Worm (Caenorhabditis elegans) whole organism, L1 larva: ENCODE measurements around the gene frl-1.

Source experiments
- C04F5.9 ChIP-seq: sonication (generic microtip); optimal IDR thresholded peaks from 2 replicates; lab custom pipeline; 2016; ENCODE audit warnings: missing genetic modification characterization, missing compliant biosample characterization
- C16A3.4 ChIP-seq: fragments of 150-350 bp; optimal IDR thresholded peaks from 2 replicates; lab custom pipeline; 2014; ENCODE audit warnings: missing biosample characterization, missing genetic modification characterization
- Y116A8C.19 ChIP-seq: sonication (generic microtip); optimal IDR thresholded peaks from 2 replicates; lab custom pipeline; 2016; ENCODE audit warnings: missing compliant biosample characterization, missing genetic modification characterization, borderline replicate concordance
- alr-1 ChIP-seq: fragments of 200-800 bp; sonication (Bioruptor generic); optimal IDR thresholded peaks from 2 replicates; lab custom pipeline; 2018; ENCODE audit warnings: borderline replicate concordance, mild to moderate bottlenecking, missing genetic modification characterization, missing compliant biosample characterization
- aly-2 ChIP-seq: fragments of 150-350 bp; optimal IDR thresholded peaks from 2 replicates; lab custom pipeline; 2014; ENCODE audit warnings: missing biosample characterization, missing genetic modification characterization
- ama-1 ChIP-seq: fragments of 150-350 bp; optimal IDR thresholded peaks from 2 replicates; lab custom pipeline; 2014
- blmp-1 ChIP-seq: fragments of 150-350 bp; optimal IDR thresholded peaks from 2 replicates; lab custom pipeline; 2014; ENCODE audit warnings: missing biosample characterization, missing genetic modification characterization
- ceh-63 ChIP-seq: fragments of 200-800 bp; sonication (Bioruptor generic); optimal IDR thresholded peaks from 2 replicates; lab custom pipeline; 2018; ENCODE audit warnings: mild to moderate bottlenecking, missing genetic modification characterization, missing compliant biosample characterization
- ceh-82 ChIP-seq, 3 experiments: fragments of 150-350 bp in 1 of 3; sonication (generic microtip) in 2 of 3; optimal IDR thresholded peaks; 2 replicates each; lab custom pipeline; 2014 to 2017; ENCODE audit warnings: missing biosample characterization in 3 of 3, missing genetic modification characterization in 3 of 3
- ceh-88 ChIP-seq: fragments of 200-800 bp; sonication (Bioruptor generic); IDR thresholded peaks from 2 replicates; pipeline ENCODE4 v1.3.6; 2022; ENCODE audit warnings: missing genetic modification characterization, missing compliant biosample characterization
- ces-1 ChIP-seq: fragments of 150-350 bp; optimal IDR thresholded peaks from 2 replicates; lab custom pipeline; 2014; ENCODE audit warnings: missing biosample characterization, missing genetic modification reagents, missing genetic modification characterization
- dpl-1 ChIP-seq, 3 experiments: fragments of 150-350 bp in 2 of 3; sonication (generic microtip) in 1 of 3; optimal IDR thresholded peaks; 2 replicates each; lab custom pipeline; 2014 to 2017; ENCODE audit warnings: missing biosample characterization in 3 of 3, missing genetic modification characterization in 3 of 3, missing genetic modification reagents in 3 of 3
- dsc-1 ChIP-seq: sonication (generic microtip); optimal IDR thresholded peaks from 2 replicates; lab custom pipeline; 2016; ENCODE audit warnings: mild to moderate bottlenecking, missing genetic modification characterization, missing compliant biosample characterization
- efl-1 ChIP-seq, 4 experiments: fragments of 150-350 bp; optimal IDR thresholded peaks in 3 of 4; peaks in 1 of 4; 1 replicate in 1 of 4; 2 replicates in 3 of 4; lab custom pipeline; 2014; ENCODE audit warnings: missing biosample characterization in 2 of 4, missing genetic modification characterization in 2 of 4, missing genetic modification reagents in 2 of 4
- efl-3 ChIP-seq: fragments of 200-800 bp; sonication (Bioruptor generic); optimal IDR thresholded peaks from 2 replicates; lab custom pipeline; 2018; ENCODE audit warnings: mild to moderate bottlenecking, missing genetic modification characterization, missing compliant biosample characterization
- egl-27 ChIP-seq, 2 experiments: fragments of 150-350 bp in 1 of 2; sonication (generic microtip); optimal IDR thresholded peaks; 3 replicates each; lab custom pipeline; 2017 to 2018; ENCODE audit warnings: missing biosample characterization in 2 of 2, missing genetic modification characterization in 2 of 2, missing genetic modification reagents in 2 of 2
- elt-3 ChIP-seq, 6 experiments: fragments of 150-350 bp in 1 of 6; sonication (generic microtip); optimal IDR thresholded peaks; 2 replicates each; lab custom pipeline; 2017 to 2018; ENCODE audit warnings: missing biosample characterization in 6 of 6, missing genetic modification characterization in 6 of 6, inconsistent platforms in 1 of 6
- ets-5 ChIP-seq: fragments of 200-800 bp; sonication (Bioruptor generic); IDR thresholded peaks from 2 replicates; pipeline ENCODE4 v1.3.6; 2022; ENCODE audit warnings: missing genetic modification characterization, missing compliant biosample characterization
- fkh-4 ChIP-seq: sonication (generic microtip); optimal IDR thresholded peaks from 2 replicates; lab custom pipeline; 2016; ENCODE audit warnings: missing compliant biosample characterization, missing genetic modification characterization, borderline replicate concordance
- fkh-8 ChIP-seq: sonication (generic microtip); optimal IDR thresholded peaks from 2 replicates; lab custom pipeline; 2016; ENCODE audit warnings: mild to moderate bottlenecking, missing genetic modification characterization, missing compliant biosample characterization
- fos-1 ChIP-seq: fragments of 150-350 bp; optimal IDR thresholded peaks from 2 replicates; lab custom pipeline; 2014; ENCODE audit warnings: missing biosample characterization, missing genetic modification characterization
- grh-1 ChIP-seq: fragments of 200-800 bp; sonication (Bioruptor generic); IDR thresholded peaks from 2 replicates; pipeline ENCODE4 v1.3.6; 2022; ENCODE audit warnings: missing genetic modification reagents, missing genetic modification characterization, missing compliant biosample characterization
- hlh-4 ChIP-seq: sonication (generic microtip); optimal IDR thresholded peaks from 2 replicates; lab custom pipeline; 2016; ENCODE audit warnings: mild to moderate bottlenecking, missing genetic modification characterization, missing compliant biosample characterization
- hpl-2 ChIP-seq: fragments of 150-350 bp; optimal IDR thresholded peaks from 2 replicates; lab custom pipeline; 2014; ENCODE audit warnings: missing biosample characterization, missing genetic modification reagents, missing genetic modification characterization
- isw-1 ChIP-seq: fragments of 200-800 bp; sonication (Bioruptor generic); IDR thresholded peaks from 2 replicates; pipeline ENCODE4 v1.3.6; 2022; ENCODE audit warnings: missing genetic modification characterization, missing compliant biosample characterization
- jun-1 ChIP-seq: fragments of 150-350 bp; optimal IDR thresholded peaks from 2 replicates; lab custom pipeline; 2014; ENCODE audit warnings: missing biosample characterization, missing genetic modification reagents, missing genetic modification characterization
- lin-35 ChIP-seq, 2 experiments: fragments of 150-350 bp; optimal IDR thresholded peaks; 2 replicates each; lab custom pipeline; 2014; ENCODE audit warnings: missing biosample characterization in 2 of 2, missing genetic modification characterization in 2 of 2, missing genetic modification reagents in 2 of 2
- lin-39 ChIP-seq: fragments of 150-350 bp; optimal IDR thresholded peaks from 2 replicates; lab custom pipeline; 2014; ENCODE audit warnings: missing biosample characterization, missing genetic modification reagents, missing genetic modification characterization
- lir-3 ChIP-seq: sonication (generic microtip); optimal IDR thresholded peaks from 2 replicates; lab custom pipeline; 2016; ENCODE audit warnings: mild to moderate bottlenecking, missing genetic modification characterization, moderate library complexity, missing compliant biosample characterization; ENCODE audit not compliant: poor library complexity
- lsy-2 ChIP-seq, 2 experiments: fragments of 150-350 bp; optimal IDR thresholded peaks; 2 replicates each; lab custom pipeline; 2014; ENCODE audit warnings: missing biosample characterization in 2 of 2, missing genetic modification characterization in 2 of 2
- mdl-1 ChIP-seq, 2 experiments: fragments of 150-350 bp; optimal IDR thresholded peaks; 2 replicates each; lab custom pipeline; 2014 to 2017; ENCODE audit warnings: missing biosample characterization in 2 of 2, missing genetic modification characterization in 2 of 2, inconsistent platforms in 1 of 2
- mep-1 ChIP-seq: fragments of 150-350 bp; optimal IDR thresholded peaks from 2 replicates; lab custom pipeline; 2014; ENCODE audit warnings: missing biosample characterization, missing genetic modification characterization
- nhr-11 ChIP-seq: fragments of 150-350 bp; optimal IDR thresholded peaks from 2 replicates; lab custom pipeline; 2014; ENCODE audit warnings: missing biosample characterization, missing genetic modification characterization
- nhr-12 ChIP-seq: sonication (generic microtip); optimal IDR thresholded peaks from 2 replicates; lab custom pipeline; 2017; ENCODE audit warnings: missing biosample characterization, missing genetic modification characterization
- nhr-19 ChIP-seq: fragments of 200-800 bp; sonication (Bioruptor generic); conservative IDR thresholded peaks from 2 replicates; pipeline ENCODE4 v1.3.6; 2022; ENCODE audit warnings: missing genetic modification characterization, missing compliant biosample characterization
- nhr-20 ChIP-seq: sonication (generic microtip); optimal IDR thresholded peaks from 2 replicates; lab custom pipeline; 2016; ENCODE audit warnings: mild to moderate bottlenecking, missing genetic modification characterization, missing compliant biosample characterization
- nhr-71 ChIP-seq: sonication (generic microtip); optimal IDR thresholded peaks from 2 replicates; lab custom pipeline; 2016; ENCODE audit warnings: mild to moderate bottlenecking, missing genetic modification characterization, moderate library complexity, missing compliant biosample characterization
- nhr-76 ChIP-seq: sonication (generic microtip); optimal IDR thresholded peaks from 2 replicates; lab custom pipeline; 2017; ENCODE audit warnings: missing biosample characterization, missing genetic modification characterization
- nhr-77 ChIP-seq: fragments of 150-350 bp; optimal IDR thresholded peaks from 2 replicates; lab custom pipeline; 2014; ENCODE audit warnings: missing biosample characterization, missing genetic modification characterization
- nhr-84 ChIP-seq: sonication (generic microtip); optimal IDR thresholded peaks from 2 replicates; lab custom pipeline; 2017; ENCODE audit warnings: missing biosample characterization, missing genetic modification characterization
- pag-3 ChIP-seq: sonication (generic microtip); optimal IDR thresholded peaks from 2 replicates; lab custom pipeline; 2017; ENCODE audit warnings: missing genetic modification characterization, mild to moderate bottlenecking, missing compliant biosample characterization, antibody characterized with exemption, borderline replicate concordance; ENCODE audit not compliant: insufficient read depth
- pqm-1 ChIP-seq: sonication (generic microtip); optimal IDR thresholded peaks from 3 replicates; lab custom pipeline; 2017; ENCODE audit warnings: missing biosample characterization, missing genetic modification characterization
- snu-23 ChIP-seq: sonication (generic microtip); optimal IDR thresholded peaks from 2 replicates; lab custom pipeline; 2016; ENCODE audit warnings: missing genetic modification characterization, missing compliant biosample characterization
- sptf-1 ChIP-seq: fragments of 150-350 bp; optimal IDR thresholded peaks from 2 replicates; lab custom pipeline; 2014; ENCODE audit warnings: missing biosample characterization, missing genetic modification characterization
- tbx-2 ChIP-seq: sonication (generic microtip); optimal IDR thresholded peaks from 2 replicates; lab custom pipeline; 2016; ENCODE audit warnings: missing genetic modification characterization, missing compliant biosample characterization
- unc-30 ChIP-seq: sonication (generic microtip); optimal IDR thresholded peaks from 2 replicates; lab custom pipeline; 2017; ENCODE audit warnings: missing biosample characterization, missing genetic modification characterization
- unc-98 ChIP-seq: fragments of 200-800 bp; sonication (Bioruptor generic); IDR thresholded peaks from 2 replicates; pipeline ENCODE4 v1.3.6; 2022; ENCODE audit warnings: missing genetic modification characterization, missing compliant biosample characterization
- xbp-1 ChIP-seq: sonication (generic microtip); optimal IDR thresholded peaks from 2 replicates; lab custom pipeline; 2016; ENCODE audit warnings: missing genetic modification characterization, missing compliant biosample characterization
- zag-1 ChIP-seq: fragments of 150-350 bp; optimal IDR thresholded peaks from 2 replicates; lab custom pipeline; 2014; ENCODE audit warnings: missing biosample characterization, missing genetic modification characterization
- zip-4 ChIP-seq: fragments of 200-800 bp; sonication (Bioruptor generic); optimal IDR thresholded peaks from 2 replicates; lab custom pipeline; 2018; ENCODE audit warnings: mild to moderate bottlenecking, missing genetic modification characterization, moderate library complexity, missing compliant biosample characterization
- ztf-4 ChIP-seq: fragments of 150-350 bp; optimal IDR thresholded peaks from 2 replicates; lab custom pipeline; 2014; ENCODE audit warnings: missing biosample characterization, missing genetic modification characterization

Gene frl-1

DNA sequence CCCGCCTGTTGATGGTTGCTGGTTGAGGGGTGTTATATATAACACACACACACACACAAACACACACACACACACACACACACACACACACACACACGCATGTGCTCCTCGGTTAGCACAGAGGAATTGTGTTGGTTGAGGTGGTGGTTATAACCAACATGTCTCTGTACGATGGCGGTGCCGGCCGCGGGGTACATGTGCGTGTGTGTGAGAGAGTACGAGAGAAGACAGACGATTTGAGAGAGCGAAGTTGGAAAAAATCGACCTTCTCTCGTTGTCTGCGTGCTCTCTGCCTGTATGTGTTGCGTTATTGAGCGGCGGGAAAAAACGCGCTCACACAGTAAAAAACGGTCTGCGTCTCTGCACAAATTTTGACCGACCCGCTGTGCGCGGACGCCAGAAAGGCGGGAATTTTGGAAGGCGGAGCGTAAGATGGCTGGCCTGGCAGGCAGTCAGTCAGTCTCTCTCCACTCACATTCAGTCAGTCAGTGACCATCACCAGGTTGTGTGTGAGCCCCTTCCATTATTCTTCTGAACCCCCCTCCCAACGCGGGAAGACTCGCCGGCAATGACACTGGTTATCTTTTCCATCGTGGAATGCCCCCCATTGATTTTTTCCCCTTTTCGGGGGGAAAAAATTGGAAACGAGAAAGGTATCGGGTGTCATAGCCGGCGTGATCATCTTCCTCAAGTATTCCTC lies 48.1 kb downstream of the frl-1 start (continued):
- TF ChIP-seq grh-1 (GFP tag; lab: Robert Waterston, UW) (no peak), ets-5 (GFP tag; lab: Robert Waterston, UW) (no peak), efl-1 (optimal IDR thresholded peaks at IDR 0.05; lab: Kevin White, UChicago) (peak; percentile 73 to 84), efl-1 (GFP tag; optimal IDR thresholded peaks at IDR 0.05 in 1 of 2; lab: Kevin White, UChicago) (peak; percentile 42 to 96), aly-2 (peak; percentile 47), fkh-4 (tag; lab: Kevin White, UChicago) (no peak), ama-1 (lab: Kevin White, UChicago) (peak; percentile 76), dsc-1 (tag; lab: Kevin White, UChicago) (no peak), nhr-20 (peak; percentile 84), mep-1 (tag; lab: Kevin White, UChicago) (peak; percentile 63), nhr-11 (no peak), pag-3 (peak; percentile 21), egl-27 (tag; optimal IDR thresholded peaks at IDR 0.05; lab: Kevin White, UChicago) (peak in 1 of 2 experiments; percentile 40), zip-4 (GFP tag; lab: Kevin White, UChicago) (no peak), tbx-2 (tag; lab: Kevin White, UChicago) (peak; percentile 78), snu-23 (peak; percentile 93), lir-3 (no peak), ceh-88 (GFP tag; lab: Robert Waterston, UW) (peak; percentile 13; the same call in 1 of the 2 replicates), lin-39 (tag; lab: Kevin White, UChicago) (no peak), jun-1 (tag; lab: Kevin White, UChicago) (peak; percentile 44), elt-3 (tag; optimal IDR thresholded peaks at IDR 0.05; lab: Kevin White, UChicago) (peak in 2 of 6 experiments; percentile 61 to 73), lin-35 (GFP tag; optimal IDR thresholded peaks at IDR 0.05; lab: Kevin White, UChicago) (peak; percentile 72 to 88), nhr-77 (tag; lab: Kevin White, UChicago) (peak; percentile 84), xbp-1 (tag; lab: Kevin White, UChicago) (peak; percentile 58), alr-1 (tag; lab: Kevin White, UChicago) (no peak), blmp-1 (peak; percentile 65), Y116A8C.19 (no peak), nhr-19 (GFP tag; lab: Robert Waterston, UW) (peak; percentile 79), ztf-4 (tag; lab: Kevin White, UChicago) (peak; percentile 43), C16A3.4 (tag; lab: Kevin White, UChicago) (peak; percentile 77), ceh-82 (tag; optimal IDR thresholded peaks at IDR 0.05; lab: Kevin White, UChicago) (peak in 2 of 3 experiments; percentile 14 to 42), unc-30 (tag; lab: Kevin White, UChicago) (no peak), hlh-4 (tag; lab: Kevin White, UChicago) (no peak), nhr-76 (no peak), sptf-1 (tag; lab: Kevin White, UChicago) (no peak), fos-1 (tag; lab: Kevin White, UChicago) (peak; percentile 68), pqm-1 (tag; lab: Kevin White, UChicago) (no peak), unc-98 (peak; percentile 43; the same call in 1 of the 2 replicates), C04F5.9 (peak; percentile 34), hpl-2 (GFP tag; lab: Kevin White, UChicago) (peak; percentile 69), mdl-1 (tag; optimal IDR thresholded peaks at IDR 0.05; lab: Kevin White, UChicago) (peak in 1 of 2 experiments; percentile 95), nhr-71 (peak; percentile 93), nhr-84 (tag; lab: Kevin White, UChicago) (no peak), lsy-2 (tag; optimal IDR thresholded peaks at IDR 0.05; lab: Kevin White, UChicago) (peak; percentile 57 to 80), nhr-12 (tag; lab: Kevin White, UChicago) (no peak), zag-1 (tag; lab: Kevin White, UChicago) (no peak), efl-3 (GFP tag; lab: Kevin White, UChicago) (no peak), fkh-8 (tag; lab: Kevin White, UChicago) (no peak), ces-1 (GFP tag; lab: Kevin White, UChicago) (no peak), isw-1 (no peak), dpl-1 (GFP tag; optimal IDR thresholded peaks at IDR 0.05; lab: Kevin White, UChicago) (peak; percentile 64 to 77 (median 66)), ceh-63 (GFP tag; lab: Kevin White, UChicago) (no peak)
